Fruit fly (Drosophila melanogaster) whole organism, pupa: Measurements from ENCODE around the gene se.

Experiments used
- CG10348 ChIP-seq: fragments of 200-800 bp; sonication (Bioruptor generic); IDR thresholded peaks from 2 replicates; pipeline ENCODE4 v1.3.6; 2022; ENCODE audit warnings: missing biosample characterization, missing genetic modification characterization
- CG15710 ChIP-seq: fragments of 200-800 bp; sonication (Bioruptor generic); optimal IDR thresholded peaks from 2 replicates; lab custom pipeline; 2018; ENCODE audit warnings: missing biosample characterization, mild to moderate bottlenecking, missing genetic modification characterization, moderate library complexity
- CG17806 ChIP-seq: fragments of 200-800 bp; sonication (Bioruptor generic); optimal IDR thresholded peaks from 2 replicates; lab custom pipeline; 2018; ENCODE audit warnings: missing biosample characterization, mild to moderate bottlenecking, missing genetic modification characterization, moderate library complexity
- CG32121 ChIP-seq: fragments of 200-800 bp; sonication (Bioruptor generic); IDR thresholded peaks from 2 replicates; pipeline ENCODE4 v1.3.6; 2022; ENCODE audit warnings: missing biosample characterization, missing genetic modification characterization
- CG8159 ChIP-seq: fragments of 200-800 bp; sonication (Bioruptor generic); optimal IDR thresholded peaks from 3 replicates; lab custom pipeline; 2018; ENCODE audit warnings: missing biosample characterization, mild to moderate bottlenecking, missing genetic modification characterization, moderate library complexity
- CG8301 ChIP-seq: fragments of 200-800 bp; sonication (Bioruptor generic); optimal IDR thresholded peaks from 2 replicates; lab custom pipeline; 2018; ENCODE audit warnings: missing biosample characterization, mild to moderate bottlenecking, missing genetic modification characterization
- CG9948 ChIP-seq: fragments of 200-800 bp; sonication (Bioruptor generic); optimal IDR thresholded peaks from 2 replicates; lab custom pipeline; 2018; ENCODE audit warnings: missing biosample characterization, mild to moderate bottlenecking, missing genetic modification characterization, moderate library complexity
- D1 ChIP-seq: fragments of 200-800 bp; sonication (Bioruptor generic); optimal IDR thresholded peaks from 2 replicates; lab custom pipeline; 2018; ENCODE audit warnings: missing biosample characterization, mild to moderate bottlenecking, missing genetic modification characterization, moderate library complexity
- EcR ChIP-seq: fragments of 200-800 bp; sonication (Bioruptor generic); optimal IDR thresholded peaks from 3 replicates; lab custom pipeline; 2019; ENCODE audit warnings: missing biosample characterization, missing genetic modification characterization, mild to moderate bottlenecking, moderate library complexity, missing genetic modification reagents
- Pif1B ChIP-seq: fragments of 200-800 bp; sonication (Bioruptor generic); optimal IDR thresholded peaks from 3 replicates; lab custom pipeline; 2016; ENCODE audit warnings: missing biosample characterization, missing genetic modification characterization
- Snoo ChIP-seq: fragments of 200-800 bp; sonication (Bioruptor generic); optimal IDR thresholded peaks from 3 replicates; lab custom pipeline; 2017; ENCODE audit warnings: missing biosample characterization, mild to moderate bottlenecking, missing genetic modification characterization, inconsistent platforms
- fd96Ca ChIP-seq: fragments of 200-800 bp; sonication (Bioruptor generic); IDR thresholded peaks from 3 replicates; pipeline ENCODE4 v1.3.6; 2022; ENCODE audit warnings: missing biosample characterization, missing genetic modification characterization
- gl ChIP-seq: fragments of 200-800 bp; sonication (Bioruptor generic); optimal IDR thresholded peaks from 2 replicates; lab custom pipeline; 2018; ENCODE audit warnings: missing biosample characterization, mild to moderate bottlenecking, missing genetic modification characterization
- rn ChIP-seq: fragments of 200-800 bp; sonication (Bioruptor generic); IDR thresholded peaks from 2 replicates; pipeline ENCODE4 v1.3.6; 2022; ENCODE audit warnings: missing biosample characterization, missing genetic modification characterization

DNA sequence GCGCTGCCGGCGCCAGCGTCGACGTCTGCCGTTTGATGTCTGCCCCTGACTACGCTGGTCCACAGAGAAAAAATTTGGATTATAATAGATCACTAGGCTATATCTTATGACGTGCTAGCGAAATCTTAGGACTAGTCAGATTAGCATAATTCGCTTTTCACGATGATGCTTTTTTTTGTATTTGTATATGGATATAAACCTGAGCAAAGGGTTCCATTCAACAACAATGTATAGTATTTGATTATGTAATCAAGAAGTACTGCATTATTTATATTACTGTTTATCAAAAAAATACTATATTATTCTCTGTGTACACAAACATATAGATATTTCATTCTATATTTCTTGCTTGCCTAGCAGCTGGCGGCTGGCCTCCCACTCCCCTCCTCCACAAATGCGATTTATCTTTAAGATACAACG, 26.8 kb downstream of the se start:
- no peak for TF ChIP-seq EcR
- no peak for TF ChIP-seq CG10348 (GFP tag; lab: Robert Waterston, UW)
- peak; percentile 47 for TF ChIP-seq CG15710 (tag; lab: Kevin White, UChicago)
- TF ChIP-seq Pif1B (GFP tag; lab: Kevin White, UChicago) = no peak
- peak; percentile 49 for TF ChIP-seq CG8159 (tag; lab: Kevin White, UChicago)
- no peak for TF ChIP-seq D1 (tag; lab: Kevin White, UChicago)
- TF ChIP-seq CG17806 (tag; lab: Kevin White, UChicago) = peak; percentile 61
- no peak for TF ChIP-seq Snoo (tag; lab: Kevin White, UChicago)
- TF ChIP-seq fd96Ca (GFP tag; lab: Robert Waterston, UW) = peak; percentile 74
- TF ChIP-seq CG8301 = peak; percentile 68
- TF ChIP-seq CG9948 (tag; lab: Kevin White, UChicago) = peak; percentile 65
- peak; percentile 82 for TF ChIP-seq CG32121 (GFP tag; lab: Robert Waterston, UW)
- 0 out of 2 replicates have a peak, but pooled peaks have one; percentile 39 for TF ChIP-seq rn (GFP tag; lab: Robert Waterston, UW)
- no peak for TF ChIP-seq gl (tag; lab: Kevin White, UChicago)
